Worm (Caenorhabditis elegans) whole organism, L4/young adult: ENCODE results near the gene Y67D8B.2.

ENCODE experiments used
- dao-5 ChIP-seq: sonication (generic microtip); optimal IDR thresholded peaks from 2 replicates; lab custom pipeline; 2016; ENCODE audit warnings: missing genotype, missing genetic modification characterization, moderate library complexity, missing compliant biosample characterization
- him-1 ChIP-seq: sonication (generic microtip); optimal IDR thresholded peaks from 2 replicates; lab custom pipeline; 2016; ENCODE audit warnings: missing genotype, missing genetic modification reagents, missing genetic modification characterization, missing compliant biosample characterization

- TF ChIP-seq dao-5, result no peak
- no peak for TF ChIP-seq him-1 (tag; lab: Kevin White, UChicago)
These were observed 54.9 kb downstream of the Y67D8B.2 start for ce11 chrIV:3136493-3136892.
